Worm (Caenorhabditis elegans) whole organism, L2 larva: ENCODE data around the gene pro-2.

Source experiments
- C34F6.9 ChIP-seq: fragments of 150-350 bp; optimal IDR thresholded peaks from 2 replicates; lab custom pipeline; 2014; ENCODE audit warnings: missing biosample characterization, missing genetic modification characterization
- F13H6.1 ChIP-seq: sonication (generic microtip); optimal IDR thresholded peaks from 2 replicates; lab custom pipeline; 2016; ENCODE audit warnings: missing genetic modification characterization, missing compliant biosample characterization
- Y55F3AM.14 ChIP-seq: fragments of 200-800 bp; sonication (Bioruptor generic); optimal IDR thresholded peaks from 2 replicates; lab custom pipeline; 2018; ENCODE audit warnings: mild to moderate bottlenecking, missing genetic modification characterization, missing compliant biosample characterization
- aly-2 ChIP-seq: fragments of 150-350 bp; optimal IDR thresholded peaks from 2 replicates; lab custom pipeline; 2014; ENCODE audit warnings: missing biosample characterization, missing genetic modification characterization
- ama-1 ChIP-seq: fragments of 150-350 bp; optimal IDR thresholded peaks from 2 replicates; lab custom pipeline; 2018; ENCODE audit warnings: inconsistent platforms
- blmp-1 ChIP-seq: sonication (generic microtip); optimal IDR thresholded peaks from 2 replicates; lab custom pipeline; 2017; ENCODE audit warnings: missing genetic modification characterization, mild to moderate bottlenecking, missing compliant biosample characterization, antibody characterized with exemption, moderate library complexity; ENCODE audit not compliant: insufficient read depth
- ceh-16 ChIP-seq: fragments of 150-350 bp; optimal IDR thresholded peaks from 2 replicates; lab custom pipeline; 2014; ENCODE audit warnings: missing biosample characterization, missing genetic modification characterization
- crh-2 ChIP-seq: sonication (generic microtip); optimal IDR thresholded peaks from 2 replicates; lab custom pipeline; 2017; ENCODE audit warnings: missing biosample characterization, missing genetic modification characterization
- dmd-4 ChIP-seq: sonication (generic microtip); optimal IDR thresholded peaks from 2 replicates; lab custom pipeline; 2017; ENCODE audit warnings: missing biosample characterization, missing genetic modification characterization
- egl-27 ChIP-seq: sonication (generic microtip); optimal IDR thresholded peaks from 3 replicates; lab custom pipeline; 2017; ENCODE audit warnings: missing biosample characterization, missing genetic modification reagents, missing genetic modification characterization
- elt-3 ChIP-seq: sonication (generic microtip); optimal IDR thresholded peaks from 2 replicates; lab custom pipeline; 2017; ENCODE audit warnings: missing biosample characterization, missing genetic modification characterization
- fos-1 ChIP-seq: fragments of 150-350 bp; optimal IDR thresholded peaks from 2 replicates; lab custom pipeline; 2014; ENCODE audit warnings: missing biosample characterization, missing genetic modification characterization
- lin-13 ChIP-seq: fragments of 150-350 bp; optimal IDR thresholded peaks from 2 replicates; lab custom pipeline; 2014; ENCODE audit warnings: missing biosample characterization, missing genetic modification reagents, missing genetic modification characterization
- lsy-2 ChIP-seq, 2 experiments: fragments of 150-350 bp in 1 of 2; sonication (generic microtip) in 1 of 2; optimal IDR thresholded peaks; 2 replicates each; lab custom pipeline; 2014 to 2017; ENCODE audit warnings: missing biosample characterization in 2 of 2, missing genetic modification characterization in 2 of 2
- mab-5 ChIP-seq: fragments of 150-350 bp; optimal IDR thresholded peaks from 2 replicates; lab custom pipeline; 2014; ENCODE audit warnings: missing biosample characterization, missing genetic modification characterization
- nhr-129 ChIP-seq: fragments of 150-350 bp; optimal IDR thresholded peaks from 2 replicates; lab custom pipeline; 2014; ENCODE audit warnings: missing biosample characterization, missing genetic modification characterization
- nhr-21 ChIP-seq: fragments of 150-350 bp; optimal IDR thresholded peaks from 2 replicates; lab custom pipeline; 2014; ENCODE audit warnings: missing biosample characterization, missing genetic modification characterization
- nhr-25 ChIP-seq: fragments of 150-350 bp; sonication (generic microtip); optimal IDR thresholded peaks from 3 replicates; lab custom pipeline; 2014; ENCODE audit warnings: missing biosample characterization, missing genetic modification characterization
- nhr-77 ChIP-seq: fragments of 150-350 bp; optimal IDR thresholded peaks from 2 replicates; lab custom pipeline; 2014; ENCODE audit warnings: missing biosample characterization, missing genetic modification characterization
- sem-4 ChIP-seq: fragments of 150-350 bp; optimal IDR thresholded peaks from 2 replicates; lab custom pipeline; 2014; ENCODE audit warnings: missing biosample characterization, missing genetic modification reagents, missing genetic modification characterization
- sma-3 ChIP-seq: sonication (generic microtip); optimal IDR thresholded peaks from 2 replicates; lab custom pipeline; 2016; ENCODE audit warnings: missing genetic modification reagents, missing genetic modification characterization, missing compliant biosample characterization
- sma-9 ChIP-seq, 2 experiments: fragments of 150-350 bp in 1 of 2; sonication (generic microtip) in 1 of 2; optimal IDR thresholded peaks; 2 replicates each; lab custom pipeline; 2014 to 2016; ENCODE audit warnings: missing genetic modification characterization in 2 of 2, mild to moderate bottlenecking in 1 of 2, missing biosample characterization in 1 of 2, missing compliant biosample characterization in 1 of 2, missing genetic modification reagents in 1 of 2, moderate library complexity in 1 of 2
- unc-39 ChIP-seq: fragments of 150-350 bp; optimal IDR thresholded peaks from 2 replicates; lab custom pipeline; 2014; ENCODE audit warnings: missing biosample characterization, missing genetic modification characterization
- unc-62 ChIP-seq: fragments of 150-350 bp; optimal IDR thresholded peaks from 2 replicates; lab custom pipeline; 2014; ENCODE audit warnings: missing biosample characterization, missing genetic modification reagents, missing genetic modification characterization
- ztf-4 ChIP-seq: fragments of 150-350 bp; optimal IDR thresholded peaks from 2 replicates; lab custom pipeline; 2014; ENCODE audit warnings: missing biosample characterization, missing genetic modification characterization

The pro-2 gene

ce11 chrII:10300082-10300749 is 44.7 kb downstream of the pro-2 start, which contains the start of gene nep-26:
TSS of gene nep-26 (minus strand) at chrII:10300132.
- TF ChIP-seq mab-5 (tag; lab: Kevin White, UChicago) (peak; percentile 62), dmd-4 (tag; lab: Kevin White, UChicago) (no peak), egl-27 (no peak), unc-39 (tag; lab: Kevin White, UChicago) (no peak), lsy-2 (tag; optimal IDR thresholded peaks at IDR 0.05; lab: Kevin White, UChicago) (peak in 1 of 2 experiments; percentile 66), F13H6.1 (tag; lab: Kevin White, UChicago) (peak; percentile 70), nhr-129 (tag; lab: Kevin White, UChicago) (peak; percentile 70), C34F6.9 (tag; lab: Kevin White, UChicago) (peak; percentile 68), lin-13 (peak; percentile 24), elt-3 (tag; lab: Kevin White, UChicago) (no peak), ztf-4 (tag; lab: Kevin White, UChicago) (peak; percentile 83), nhr-25 (tag; lab: Kevin White, UChicago) (no peak), ceh-16 (tag; lab: Kevin White, UChicago) (no peak), nhr-77 (tag; lab: Kevin White, UChicago) (no peak), crh-2 (peak; percentile 93), ama-1 (lab: Kevin White, UChicago) (no peak), sem-4 (tag; lab: Kevin White, UChicago) (peak; percentile 14), sma-9 (GFP tag; optimal IDR thresholded peaks at IDR 0.05; lab: Kevin White, UChicago) (peak; percentile 70), sma-9 (tag; optimal IDR thresholded peaks at IDR 0.05; lab: Kevin White, UChicago) (no peak), aly-2 (tag; lab: Kevin White, UChicago) (no peak)

ce11 chrII:10294262-10294661 is 50.6 kb downstream of the pro-2 start:
- TF ChIP-seq sma-9 (GFP tag; optimal IDR thresholded peaks at IDR 0.05; lab: Kevin White, UChicago) (peak; percentile 88), sma-9 (tag; optimal IDR thresholded peaks at IDR 0.05; lab: Kevin White, UChicago) (no peak), unc-62 (no peak), blmp-1 (peak; percentile 73), egl-27 (peak; percentile 20), nhr-21 (tag; lab: Kevin White, UChicago) (peak; percentile 67), Y55F3AM.14 (no peak), sma-3 (GFP tag; lab: Kevin White, UChicago) (peak; percentile 83), fos-1 (tag; lab: Kevin White, UChicago) (peak; percentile 27)
- TF ChIP-seq, all 48 proteins: peak for 6
